Fruit fly (Drosophila melanogaster): ENCODE results near the gene CG9948.

CG9948 gene

DNA sequence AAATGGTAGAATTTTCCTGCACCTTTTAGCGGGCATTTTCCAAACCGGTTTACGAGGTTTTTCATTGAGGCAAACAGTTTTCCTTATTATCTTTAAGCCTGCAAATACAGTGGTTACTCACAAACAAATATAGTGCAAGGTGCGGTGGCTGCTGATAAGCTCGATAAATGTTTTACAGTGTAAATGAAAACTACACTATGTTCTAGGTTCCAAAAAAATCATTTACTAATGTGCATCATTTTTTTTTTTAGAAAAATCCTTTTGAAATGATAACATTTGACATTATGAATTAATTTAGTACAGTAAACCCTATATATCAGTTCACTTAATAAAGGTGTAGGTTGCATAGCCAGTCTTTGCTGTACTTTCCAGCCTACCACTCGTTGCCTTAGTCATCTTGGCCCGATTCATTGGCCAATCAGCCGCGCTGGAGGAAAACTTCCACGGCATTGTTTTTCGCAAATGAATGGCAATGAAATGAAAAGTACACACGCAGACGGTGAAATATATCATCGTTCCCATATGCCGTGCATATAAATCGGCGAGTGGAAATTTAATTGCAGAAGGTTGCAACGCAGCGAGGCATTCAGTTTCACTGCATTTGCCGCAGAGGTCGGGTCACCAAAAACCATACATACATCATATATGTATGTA, 22.4 kb downstream of the CG9948 start:
- no peak for TF ChIP-seq noc (tag; optimal IDR thresholded peaks at IDR 0.05)

DNA sequence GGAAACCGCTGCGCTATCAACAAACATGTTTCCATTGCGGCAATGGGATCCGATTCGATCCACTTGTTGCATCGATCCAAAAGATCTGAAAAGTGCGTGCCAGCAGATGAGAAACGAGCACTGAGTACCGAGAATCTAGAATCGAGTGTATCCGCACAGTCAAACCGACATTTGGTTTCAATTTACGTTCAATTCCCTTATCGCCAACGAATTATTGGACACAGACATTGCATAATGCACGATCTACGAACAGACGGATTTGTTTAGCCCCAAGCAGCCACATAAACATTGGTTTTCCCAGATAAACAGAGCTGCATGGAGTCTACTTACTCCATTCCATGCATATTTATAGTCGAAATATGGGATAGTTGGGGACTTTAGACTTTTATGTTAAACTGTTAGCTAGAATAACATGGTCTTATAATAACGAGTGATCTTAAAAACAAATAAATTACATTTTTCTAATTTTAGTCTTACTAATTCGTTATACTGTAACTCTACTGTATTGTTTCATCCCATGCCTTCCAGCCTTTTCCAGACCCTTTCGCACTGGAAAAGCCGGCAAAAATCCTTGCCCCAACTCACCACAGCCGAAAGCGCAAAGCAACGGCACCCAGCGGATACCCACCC, 23.1 kb downstream of the CG9948 start:
- TF ChIP-seq noc (tag; optimal IDR thresholded peaks at IDR 0.05), result no peak

DNA sequence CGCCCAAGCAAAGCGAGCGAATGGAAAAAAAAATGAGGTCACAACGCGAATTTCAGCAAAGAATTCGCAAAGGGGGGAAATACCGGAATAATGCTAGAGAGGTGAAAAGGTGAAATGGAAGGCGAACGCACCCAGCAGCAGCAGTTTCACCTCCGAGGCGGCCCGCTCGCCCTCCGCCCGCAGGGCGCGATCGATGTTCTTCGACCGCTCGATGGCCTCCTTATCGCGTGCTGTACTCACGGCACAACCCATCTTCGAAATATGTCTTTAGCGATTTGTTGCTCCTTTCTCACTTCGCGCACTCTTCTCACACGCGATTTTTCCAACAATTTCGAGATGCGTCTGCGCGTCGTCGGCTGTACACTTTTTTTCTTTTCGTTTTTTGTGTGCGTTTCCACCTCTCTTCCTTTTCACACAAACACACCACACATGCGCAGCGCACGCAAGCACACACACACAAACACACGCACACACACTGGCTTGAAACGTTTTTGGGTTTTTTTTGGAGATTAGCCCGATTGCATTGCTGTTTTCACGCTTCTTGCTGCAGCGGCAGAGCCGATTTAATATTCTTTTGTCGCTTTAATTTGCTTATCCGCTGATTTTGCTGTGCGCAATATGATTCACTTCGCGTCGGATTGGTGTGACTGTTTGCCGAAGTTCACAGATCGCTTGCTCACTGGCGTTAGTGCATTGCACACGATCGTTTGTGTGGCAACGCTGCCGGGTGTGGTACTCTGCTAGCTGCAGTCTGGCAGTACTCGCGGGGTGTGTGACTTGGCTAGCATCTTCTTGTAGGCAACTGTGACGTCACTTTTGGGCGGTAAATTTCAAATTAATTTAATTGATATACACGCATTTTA, 23.8 kb downstream of the CG9948 start, which contains the start of gene Galphai:
Gene Galphai, minus strand, starts transcription at position 658 of the 863 bp plus-strand sequence.
- TF ChIP-seq noc (tag; optimal IDR thresholded peaks at IDR 0.05), result peak; percentile 22

DNA sequence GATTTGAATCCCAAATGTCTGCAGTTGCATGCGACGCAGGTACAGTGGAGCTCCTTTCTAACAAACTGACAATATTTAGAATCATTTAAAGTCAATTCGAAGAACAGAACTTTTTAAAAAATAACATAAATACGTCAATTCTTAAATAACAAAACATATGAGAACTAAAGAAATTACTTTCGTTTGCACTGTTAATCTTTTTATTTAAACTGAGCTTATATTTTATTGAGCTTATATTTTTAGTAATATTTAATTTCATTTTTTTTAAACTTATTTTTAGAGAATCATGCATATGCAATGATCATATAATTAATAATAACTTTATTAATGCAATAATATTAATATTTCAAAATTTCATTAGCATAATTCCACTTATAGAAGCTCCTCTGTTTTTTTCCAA, 24.8 kb downstream of the CG9948 start:
- TF ChIP-seq noc (tag; optimal IDR thresholded peaks at IDR 0.05), result no peak

DNA sequence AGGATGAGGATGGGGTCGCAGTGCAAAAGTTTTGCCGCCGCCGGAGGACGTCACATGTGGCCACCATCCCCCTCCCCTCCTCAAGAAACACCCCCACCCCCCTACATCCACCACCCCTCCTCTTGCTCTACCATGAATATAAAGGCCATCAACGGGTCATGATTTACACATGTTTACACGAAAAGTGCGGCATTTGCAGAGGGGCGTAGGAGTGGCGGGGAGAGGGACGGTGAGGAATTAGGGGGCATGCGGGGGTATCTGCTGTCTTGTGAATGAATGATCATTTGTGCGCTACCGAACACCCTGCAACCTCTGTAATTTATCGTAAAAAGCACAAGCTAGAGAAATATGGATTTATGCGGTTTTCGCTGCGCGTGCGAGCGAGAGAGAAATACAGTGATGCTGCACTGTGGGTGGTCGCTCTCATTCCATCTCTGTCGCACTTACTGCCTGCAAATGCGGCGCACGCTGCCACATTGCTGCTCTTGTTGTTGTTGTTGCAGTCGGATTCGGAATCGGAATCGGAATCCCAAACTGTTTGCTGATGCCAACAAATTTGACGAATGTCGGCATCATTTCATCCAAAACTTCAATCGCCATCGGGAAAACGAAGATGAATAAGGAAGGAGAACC, 25.4 kb downstream of the CG9948 start:
- no peak for TF ChIP-seq noc (tag; optimal IDR thresholded peaks at IDR 0.05)

DNA sequence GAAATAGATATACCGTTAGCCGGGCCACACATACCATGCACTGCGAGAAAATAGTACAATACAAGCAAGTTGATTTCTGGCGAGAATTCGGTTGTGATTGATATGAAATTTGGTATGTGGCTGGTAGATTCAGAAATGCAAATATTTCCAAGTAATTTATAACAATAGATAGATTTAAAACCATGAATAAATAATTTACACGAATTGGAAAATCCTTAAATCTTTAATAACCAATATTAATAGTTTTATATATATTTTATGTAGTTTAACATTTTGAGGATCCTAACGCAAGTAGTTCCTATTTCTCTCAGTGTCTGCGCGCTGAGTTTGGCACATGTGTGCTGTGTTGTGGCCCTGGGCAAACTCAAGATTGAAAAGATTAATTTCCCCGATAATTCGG, 26.0 kb downstream of the CG9948 start:
- no peak for TF ChIP-seq noc (tag; optimal IDR thresholded peaks at IDR 0.05)

DNA sequence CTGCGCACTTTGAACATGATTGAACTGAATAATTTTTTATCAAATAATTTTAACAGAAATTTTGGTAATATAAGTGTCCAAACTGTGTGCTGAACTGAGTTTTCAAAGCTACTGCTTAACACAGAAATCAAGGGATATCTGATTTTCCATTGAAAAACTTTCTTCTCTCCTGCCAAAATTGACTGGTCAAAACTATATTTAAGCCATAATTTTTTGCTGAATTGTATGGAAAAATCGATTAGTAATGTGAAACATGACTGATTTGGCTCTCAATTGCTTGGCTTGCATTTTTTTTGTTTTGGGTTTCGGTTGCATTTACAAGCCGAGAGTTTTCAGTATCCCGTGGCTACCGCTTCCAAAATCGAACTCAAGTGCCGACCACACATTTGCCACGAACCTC, 28.7 kb downstream of the CG9948 start, which contains the start of the genes CG32388 and CG43439:
Gene CG32388, minus strand, starts transcription at position 101 of the 400 bp plus-strand sequence.
Gene CG43439, minus strand, starts transcription at position 101 of the 400 bp plus-strand sequence.
- no peak for TF ChIP-seq noc (tag; optimal IDR thresholded peaks at IDR 0.05)

DNA sequence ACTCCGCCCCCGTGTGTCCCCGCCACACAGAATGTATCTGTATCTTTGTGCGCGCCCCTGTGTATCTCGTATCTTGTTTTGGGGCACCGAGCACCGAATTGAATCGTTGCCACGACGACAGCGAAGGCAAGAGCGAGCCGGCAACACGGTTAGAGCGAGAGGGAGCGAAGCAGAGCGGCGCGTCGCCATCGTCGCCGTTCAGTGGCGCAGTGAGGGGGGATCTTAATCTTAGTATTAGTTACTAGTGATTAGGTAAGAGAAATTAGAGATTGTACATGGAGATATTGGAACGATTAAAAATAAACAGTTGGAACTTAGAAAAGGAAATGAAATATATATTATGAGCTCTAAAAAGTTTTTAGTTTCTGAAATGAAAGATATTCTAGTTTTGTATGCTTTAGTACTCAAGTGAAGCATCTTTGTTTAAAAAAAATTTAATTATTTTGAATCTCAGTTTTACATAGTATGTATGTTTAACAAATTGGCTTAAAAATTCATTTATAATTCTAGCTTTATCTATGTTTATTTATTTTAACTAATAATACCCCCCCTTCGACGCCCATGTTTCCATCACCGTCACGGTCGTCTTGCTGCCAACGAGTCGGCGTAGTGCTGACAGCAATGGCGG, 33.3 kb downstream of the CG9948 start:
- peak; percentile 76 for TF ChIP-seq noc (tag; optimal IDR thresholded peaks at IDR 0.05)

DNA sequence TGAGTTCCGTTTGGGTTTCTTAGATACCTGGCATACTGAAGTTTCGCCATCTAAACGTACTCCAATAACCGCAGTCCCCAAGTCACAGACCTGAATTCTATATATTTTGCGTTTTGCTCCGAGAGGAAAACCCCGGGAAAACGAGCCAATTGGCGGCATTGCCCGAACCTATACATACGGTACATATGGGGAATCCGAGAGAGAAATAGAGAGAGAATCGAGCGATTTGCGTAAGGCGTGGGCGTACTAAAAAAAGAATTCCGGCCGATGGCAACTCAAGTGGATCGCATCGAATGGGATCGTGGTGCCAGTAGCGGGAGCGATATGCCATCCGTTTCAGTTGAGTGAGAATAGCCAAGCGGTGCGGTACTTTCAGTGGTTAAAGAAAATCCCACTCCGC, 34.5 kb downstream of the CG9948 start, which contains the start of gene bin:
Gene bin, plus strand, starts transcription at position 335 of the 400 bp plus-strand sequence.
- no peak for TF ChIP-seq noc (tag; optimal IDR thresholded peaks at IDR 0.05)

DNA sequence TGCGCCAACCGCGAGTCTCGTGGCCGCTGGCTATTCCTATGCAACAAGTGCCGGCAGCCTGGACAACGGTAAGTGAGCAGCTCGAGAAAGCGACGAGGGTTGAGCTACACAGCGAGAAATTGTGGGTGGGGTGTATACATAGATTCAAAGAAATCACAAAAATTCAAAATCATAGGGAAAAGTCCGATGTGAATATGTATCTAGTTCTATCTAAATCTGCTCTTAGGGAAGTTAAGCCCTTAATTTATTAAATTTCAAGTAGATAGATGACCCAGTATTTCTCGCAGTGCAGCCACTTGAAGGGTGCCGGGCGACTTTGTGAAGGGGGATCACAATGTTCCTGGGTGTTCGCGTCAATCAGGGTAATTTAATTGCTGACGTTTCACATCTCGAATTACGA, 37.6 kb downstream of the CG9948 start:
- no peak for TF ChIP-seq noc (tag; optimal IDR thresholded peaks at IDR 0.05)

DNA sequence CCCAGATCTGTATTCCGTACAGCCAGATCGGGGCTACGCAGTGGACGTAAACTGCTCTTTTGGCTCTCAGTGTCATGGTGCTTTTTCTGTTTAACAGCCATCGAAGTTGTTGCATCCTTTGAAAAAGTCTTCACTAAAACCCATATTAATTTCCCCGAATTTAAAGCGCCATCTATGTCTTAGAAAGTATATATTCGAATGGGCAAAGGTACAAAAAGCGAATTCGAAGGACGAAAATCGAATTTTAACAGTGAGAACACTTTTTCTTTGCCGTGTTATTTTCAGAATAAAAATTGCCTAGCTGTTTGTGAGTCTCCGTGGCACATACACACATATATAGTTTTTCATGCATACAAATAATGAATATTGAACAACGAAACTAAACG, 39.6 kb downstream of the CG9948 start:
- no peak for TF ChIP-seq noc (tag; optimal IDR thresholded peaks at IDR 0.05)

DNA sequence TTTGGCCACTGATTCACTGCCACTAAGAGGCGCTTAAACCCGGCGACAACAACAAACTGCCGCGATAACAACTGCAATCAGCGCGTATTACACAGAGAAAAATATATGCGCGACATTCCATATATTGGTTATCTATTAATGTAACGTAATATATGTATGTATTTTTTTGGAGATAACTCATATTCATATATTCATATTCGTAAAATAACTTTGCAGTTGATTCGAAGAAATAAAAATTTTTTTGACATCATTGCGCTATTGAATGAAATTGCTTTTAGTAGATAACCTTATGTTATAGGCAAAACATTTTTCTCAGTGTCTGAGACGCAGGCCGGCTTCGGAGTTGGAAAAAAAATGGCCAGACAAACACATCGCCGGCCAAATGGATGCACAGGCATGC, 41.1 kb downstream of the CG9948 start:
- TF ChIP-seq noc (tag; optimal IDR thresholded peaks at IDR 0.05), result no peak

DNA sequence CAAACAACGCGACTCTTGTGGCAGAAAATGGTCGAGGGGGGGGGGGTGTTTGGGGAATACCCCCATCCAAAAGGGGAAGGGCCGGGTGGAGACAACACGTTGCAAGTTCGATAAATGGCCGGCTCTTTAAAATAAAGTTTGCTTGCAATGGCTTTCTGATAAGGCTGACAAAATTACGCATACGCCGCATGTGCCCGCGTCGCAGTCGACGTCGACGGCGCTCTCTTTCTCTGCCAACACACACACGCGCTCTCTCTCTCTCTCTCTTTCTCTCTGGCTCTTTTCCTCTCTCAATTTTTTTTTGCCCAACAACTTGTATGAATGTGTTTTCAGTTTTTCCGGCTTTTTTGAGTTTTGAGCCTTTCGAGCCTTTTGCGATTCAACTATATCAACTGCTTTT, 41.6 kb downstream of the CG9948 start:
- no peak for TF ChIP-seq noc (tag; optimal IDR thresholded peaks at IDR 0.05)

DNA sequence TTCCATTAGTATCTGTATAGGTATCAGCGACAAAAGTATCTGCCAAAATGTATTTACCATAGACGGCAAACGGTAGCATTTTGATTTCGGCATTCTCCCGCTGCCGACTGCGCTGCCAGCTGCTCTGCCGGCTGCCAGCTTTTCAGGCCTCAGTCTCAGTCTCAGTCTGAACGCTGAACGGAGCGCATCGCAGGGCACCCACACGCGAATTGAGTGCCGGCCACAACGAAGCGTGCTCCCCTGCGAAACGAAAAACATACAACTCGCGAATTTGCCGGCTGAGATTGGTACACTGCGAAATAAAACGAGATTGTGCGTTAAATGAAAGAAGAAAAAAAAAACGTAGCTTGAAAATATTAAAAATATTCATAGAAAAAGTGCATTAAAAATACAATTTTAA, 42.9 kb downstream of the CG9948 start, which contains the start of gene Mp:
Gene Mp, plus strand, starts transcription at position 152 of the 400 bp plus-strand sequence.
- no peak for TF ChIP-seq noc (tag; optimal IDR thresholded peaks at IDR 0.05)

DNA sequence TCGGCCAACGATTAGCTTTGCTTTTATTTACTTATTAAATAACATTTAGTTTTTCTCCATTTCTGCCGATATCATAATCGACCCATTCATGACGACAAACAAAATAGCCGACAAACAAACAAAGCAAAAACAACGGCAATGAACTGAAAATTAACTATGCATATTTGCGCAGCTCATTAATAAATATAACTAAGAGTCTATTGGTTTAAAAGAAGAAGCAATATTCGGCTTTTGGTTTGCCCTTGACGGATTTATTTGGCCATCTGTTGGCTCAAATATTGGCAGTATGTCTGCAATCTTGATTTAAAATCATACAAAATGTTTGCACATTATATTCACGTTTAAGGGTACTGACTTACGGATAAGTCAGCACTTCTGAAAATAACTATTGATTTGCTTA, 44.2 kb downstream of the CG9948 start:
- no peak for TF ChIP-seq noc (tag; optimal IDR thresholded peaks at IDR 0.05)
